Worm (Caenorhabditis elegans) whole organism, young adult: ENCODE results near the gene Y4C6A.4.
"Not testable (repeated sequence)": the region's sequence is repeated elsewhere in the genome, so short reads cannot be mapped to it uniquely, and the experiment has no call there.

Source experiments
- F33H1.4 ChIP-seq: fragments of 200-800 bp; sonication (Bioruptor generic); IDR thresholded peaks from 2 replicates; pipeline ENCODE4 v1.3.6; 2022; ENCODE audit warnings: missing genetic modification reagents, missing genetic modification characterization, missing compliant biosample characterization
- F57A8.1 ChIP-seq: fragments of 200-800 bp; sonication (Bioruptor generic); optimal IDR thresholded peaks from 2 replicates; lab custom pipeline; 2018; ENCODE audit warnings: mild to moderate bottlenecking, missing genetic modification characterization, moderate library complexity, missing compliant biosample characterization
- aptf-3 ChIP-seq: fragments of 200-800 bp; sonication (Bioruptor generic); IDR thresholded peaks from 2 replicates; pipeline ENCODE4 v1.3.6; 2022; ENCODE audit warnings: missing genetic modification characterization, missing compliant biosample characterization
- atf-7 ChIP-seq: sonication (generic microtip); optimal IDR thresholded peaks from 2 replicates; lab custom pipeline; 2017; ENCODE audit warnings: mild to moderate bottlenecking, missing genetic modification characterization, missing compliant biosample characterization
- egl-44 ChIP-seq: fragments of 200-800 bp; sonication (Bioruptor generic); IDR thresholded peaks from 2 replicates; pipeline ENCODE4 v1.3.6; 2022; ENCODE audit warnings: missing genetic modification reagents, missing genetic modification characterization, missing compliant biosample characterization
- ekl-4 ChIP-seq: fragments of 200-800 bp; sonication (Bioruptor generic); IDR thresholded peaks from 2 replicates; pipeline ENCODE4 v1.3.6; 2022; ENCODE audit warnings: missing genetic modification reagents, missing genetic modification characterization, missing compliant biosample characterization
- ets-4 ChIP-seq: fragments of 200-800 bp; sonication (Bioruptor generic); optimal IDR thresholded peaks from 2 replicates; lab custom pipeline; 2018; ENCODE audit warnings: mild to moderate bottlenecking, missing genetic modification characterization, missing compliant biosample characterization
- let-526 ChIP-seq: fragments of 200-800 bp; sonication (Bioruptor generic); IDR thresholded peaks from 2 replicates; pipeline ENCODE4 v1.3.6; 2022; ENCODE audit warnings: missing genetic modification reagents, missing genetic modification characterization, missing compliant biosample characterization
- lin-26 ChIP-seq: fragments of 200-800 bp; sonication (Bioruptor generic); IDR thresholded peaks from 2 replicates; pipeline ENCODE4 v1.3.6; 2022; ENCODE audit warnings: missing genetic modification reagents, missing genetic modification characterization, missing compliant biosample characterization
- snpc-1.1 ChIP-seq: sonication (generic microtip); optimal IDR thresholded peaks from 2 replicates; lab custom pipeline; 2017; ENCODE audit warnings: missing genetic modification characterization, mild to moderate bottlenecking, missing compliant biosample characterization, antibody characterized with exemption, moderate library complexity, missing genotype, missing genetic modification reagents; ENCODE audit not compliant: insufficient read depth
- snpc-4 ChIP-seq, 5 experiments: fragments of 150-350 bp in 1 of 5; sonication (generic microtip) in 4 of 5; optimal IDR thresholded peaks; 2 replicates each; lab custom pipeline; 2014 to 2018; ENCODE audit warnings: missing genetic modification characterization in 5 of 5, missing biosample characterization in 3 of 5, antibody characterized with exemption in 2 of 5, mild to moderate bottlenecking in 2 of 5, missing compliant biosample characterization in 2 of 5, missing genotype in 2 of 5, moderate library complexity in 2 of 5, missing genetic modification reagents in 1 of 5
- unc-62 ChIP-seq: fragments of 150-350 bp; optimal IDR thresholded peaks from 2 replicates; lab custom pipeline; 2014; ENCODE audit warnings: missing biosample characterization, missing genetic modification reagents, missing genetic modification characterization
- ztf-25 ChIP-seq: fragments of 200-800 bp; sonication (Bioruptor generic); IDR thresholded peaks from 2 replicates; pipeline ENCODE4 v1.3.6; 2022; ENCODE audit warnings: missing genetic modification reagents, missing genetic modification characterization, missing compliant biosample characterization
- ztf-28 ChIP-seq: fragments of 200-800 bp; sonication (Bioruptor generic); IDR thresholded peaks from 2 replicates; pipeline ENCODE4 v1.3.6; 2022; ENCODE audit warnings: missing genetic modification reagents, missing genetic modification characterization, missing compliant biosample characterization

- not testable (repeated sequence) for TF ChIP-seq ztf-25; unc-62 (GFP tag; lab: Kevin White, UChicago); let-526 (GFP tag; lab: Robert Waterston, UW); ztf-28 (GFP tag; lab: Robert Waterston, UW); aptf-3 (GFP tag; lab: Robert Waterston, UW); F57A8.1 (GFP tag; lab: Kevin White, UChicago); F33H1.4 (GFP tag; lab: Robert Waterston, UW); ekl-4 (GFP tag; lab: Robert Waterston, UW); snpc-4 (GFP tag; optimal IDR thresholded peaks at IDR 0.05; lab: Kevin White, UChicago); snpc-4 (tag; optimal IDR thresholded peaks at IDR 0.05; lab: Kevin White, UChicago); ets-4 (GFP tag; lab: Kevin White, UChicago); lin-26 (GFP tag; lab: Robert Waterston, UW); snpc-1.1 (tag; lab: Kevin White, UChicago); atf-7 (tag; lab: Kevin White, UChicago); egl-44
These were observed 38.3 kb downstream of the Y4C6A.4 start, which contains the start of gene B0273.115 for ce11 chrIV:5491054-5491453.
